Worm (Caenorhabditis elegans): Measurements from ENCODE around the gene ceh-1.
A peak's percentile ranks its signal among the peaks of the same experiment; 100 is the strongest.

ceh-1 gene

DNA sequence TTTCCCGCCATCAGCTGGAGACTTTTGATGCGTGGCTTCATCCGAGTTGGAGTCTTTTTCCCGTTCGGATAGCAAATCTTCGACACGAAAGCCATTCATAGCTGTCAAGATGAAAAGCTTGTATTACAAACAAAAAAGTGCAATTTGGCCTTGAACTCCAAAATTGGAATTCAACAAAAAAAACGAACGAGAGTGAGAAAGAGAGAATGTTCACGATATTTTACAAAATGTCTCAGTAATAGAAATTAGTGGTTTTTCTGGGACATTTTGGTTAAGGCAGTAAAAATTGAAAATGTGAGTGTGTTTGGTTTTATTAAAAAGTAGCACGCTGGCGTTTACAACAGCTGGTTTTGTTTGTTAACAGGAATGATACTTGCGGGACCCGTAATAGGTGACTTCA, at the start of gene ceh-1:
Gene ceh-1 (minus strand): TSS at position 101 of the 400 bp plus-strand sequence.
- no peak for TF ChIP-seq nhr-25 (tag; optimal IDR thresholded peaks at IDR 0.05)
- no peak for TF ChIP-seq ceh-9 (tag; optimal IDR thresholded peaks at IDR 0.05)
- no peak for TF ChIP-seq lin-15B (tag; optimal IDR thresholded peaks at IDR 0.05)
- TF ChIP-seq fos-1 (tag; optimal IDR thresholded peaks at IDR 0.05), result no peak
- TF ChIP-seq zag-1 (tag; optimal IDR thresholded peaks at IDR 0.05), result no peak
- no peak for TF ChIP-seq tbx-2 (tag; optimal IDR thresholded peaks at IDR 0.05)
- no peak for TF ChIP-seq egl-27 (tag; optimal IDR thresholded peaks at IDR 0.05)
- TF ChIP-seq lin-39 (tag; optimal IDR thresholded peaks at IDR 0.05), result no peak
- no peak for TF ChIP-seq unc-39 (tag; optimal IDR thresholded peaks at IDR 0.05)
- no peak for TF ChIP-seq nhr-23 (tag; optimal IDR thresholded peaks at IDR 0.05)
- TF ChIP-seq nhr-11 (tag; optimal IDR thresholded peaks at IDR 0.05), result no peak
- TF ChIP-seq aly-2 (tag; optimal IDR thresholded peaks at IDR 0.05), result no peak
- TF ChIP-seq sea-2 (GFP tag; optimal IDR thresholded peaks at IDR 0.05), result no peak
- no peak for TF ChIP-seq fkh-2 (tag; optimal IDR thresholded peaks at IDR 0.05)
- TF ChIP-seq mdl-1 (tag; optimal IDR thresholded peaks at IDR 0.05), result no peak
- no peak for TF ChIP-seq egl-5 (tag; optimal IDR thresholded peaks at IDR 0.05)

DNA sequence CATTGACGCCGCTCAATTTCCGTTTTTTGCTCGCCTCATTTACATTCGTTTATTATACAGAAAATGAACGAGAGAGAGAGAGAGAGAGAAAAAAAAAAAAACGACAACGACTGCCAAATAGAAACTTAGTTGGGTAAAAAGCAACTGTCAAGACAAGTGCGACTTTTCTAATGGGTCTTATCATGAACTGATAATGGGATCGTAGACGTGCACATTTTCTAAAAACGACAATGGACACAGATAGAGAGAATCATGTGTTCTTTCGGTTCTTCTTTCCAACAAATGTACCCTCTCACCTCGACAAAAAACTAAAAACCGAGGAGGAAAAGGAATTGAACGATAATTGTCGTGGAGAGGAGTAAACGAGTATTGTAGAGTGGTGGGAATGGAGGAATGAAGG, 46.1 kb upstream of the ceh-1 start:
- peak; percentile 95 for TF ChIP-seq elt-2 (tag; optimal IDR thresholded peaks at IDR 0.05)
- TF ChIP-seq nhr-12 (tag; optimal IDR thresholded peaks at IDR 0.05), result no peak
- no peak for TF ChIP-seq ZK546.5 (tag; optimal IDR thresholded peaks at IDR 0.05)
- no peak for TF ChIP-seq elt-1 (tag; optimal IDR thresholded peaks at IDR 0.05)
- no peak for TF ChIP-seq ztf-4 (tag; optimal IDR thresholded peaks at IDR 0.05)
- TF ChIP-seq sea-2 (GFP tag; optimal IDR thresholded peaks at IDR 0.05), result no peak
- TF ChIP-seq pqm-1 (tag; optimal IDR thresholded peaks at IDR 0.05), result peak; percentile 3
- TF ChIP-seq nhr-76 (tag; optimal IDR thresholded peaks at IDR 0.05), result no peak
- TF ChIP-seq fos-1 (tag; optimal IDR thresholded peaks at IDR 0.05), result no peak
- TF ChIP-seq unc-62 (GFP tag; optimal IDR thresholded peaks at IDR 0.05), result no peak
- TF ChIP-seq ceh-28 (tag; optimal IDR thresholded peaks at IDR 0.05), result no peak
- TF ChIP-seq zag-1 (tag; optimal IDR thresholded peaks at IDR 0.05), result no peak
- peak; percentile 21 for TF ChIP-seq pha-4 (tag; optimal IDR thresholded peaks at IDR 0.05)
- TF ChIP-seq mml-1 (tag; optimal IDR thresholded peaks at IDR 0.05), result no peak
- no peak for TF ChIP-seq daf-12 (tag; optimal IDR thresholded peaks at IDR 0.05)
- TF ChIP-seq nhr-77 (tag; optimal IDR thresholded peaks at IDR 0.05), result no peak
- no peak for TF ChIP-seq R02D3.7 (tag; optimal IDR thresholded peaks at IDR 0.05)
- TF ChIP-seq ama-1 (optimal IDR thresholded peaks at IDR 0.05), result no peak
- no peak for TF ChIP-seq fkh-10 (GFP tag; optimal IDR thresholded peaks at IDR 0.05)
- TF ChIP-seq tbx-2 (tag; optimal IDR thresholded peaks at IDR 0.05), result no peak
- TF ChIP-seq nhr-237 (tag; optimal IDR thresholded peaks at IDR 0.05), result no peak
- no peak for TF ChIP-seq snpc-4 (tag; optimal IDR thresholded peaks at IDR 0.05)
- TF ChIP-seq aly-2 (tag; optimal IDR thresholded peaks at IDR 0.05), result no peak

DNA sequence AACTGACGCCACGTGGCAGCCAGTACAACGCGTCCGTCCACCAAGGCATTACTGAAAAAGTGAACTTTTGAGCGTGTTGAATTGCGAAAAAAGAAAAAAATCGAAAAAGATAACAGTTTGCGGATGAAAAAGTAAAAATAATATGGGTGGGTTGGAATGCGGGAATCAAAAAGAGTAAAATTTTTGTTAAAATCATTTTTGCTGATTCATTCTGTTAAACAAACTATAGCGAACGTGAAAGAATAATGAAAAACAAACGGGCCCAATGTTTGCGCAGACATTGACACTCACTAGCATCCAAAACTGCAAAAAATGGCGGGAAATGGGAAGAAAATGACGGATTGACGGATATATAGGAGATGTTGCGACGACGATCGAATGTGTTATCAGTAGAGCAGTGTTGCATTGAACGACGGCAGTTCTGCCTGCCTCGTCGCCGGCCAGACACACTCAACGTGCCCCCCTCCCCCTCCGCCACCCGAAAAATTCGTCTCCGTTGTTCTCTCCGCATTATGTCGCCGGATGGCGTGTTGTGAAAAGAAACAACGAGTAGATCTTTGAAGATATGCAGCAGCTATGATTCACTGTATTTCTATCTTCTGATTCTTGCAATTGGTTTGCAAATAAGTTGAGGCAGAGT, 45.6 kb upstream of the ceh-1 start, which contains the start of gene hyl-2:
Gene hyl-2 (minus strand): TSS at position 51 of the 640 bp plus-strand sequence.
- TF ChIP-seq mml-1 (tag; optimal IDR thresholded peaks at IDR 0.05), result no peak
- peak; percentile 70 for TF ChIP-seq nfya-1 (tag; optimal IDR thresholded peaks at IDR 0.05; ENCODE audit: insufficient read depth)
- no peak for TF ChIP-seq ztf-11 (tag; optimal IDR thresholded peaks at IDR 0.05)
- no peak for TF ChIP-seq elt-1 (tag; optimal IDR thresholded peaks at IDR 0.05)
- peak; percentile 84 for TF ChIP-seq lin-39 (tag; optimal IDR thresholded peaks at IDR 0.05)
- TF ChIP-seq nhr-25 (tag; optimal IDR thresholded peaks at IDR 0.05), result peak; percentile 45
- no peak for TF ChIP-seq nhr-77 (tag; optimal IDR thresholded peaks at IDR 0.05)
- peak; percentile 71 for TF ChIP-seq lin-15B (tag; optimal IDR thresholded peaks at IDR 0.05)
- TF ChIP-seq eor-1 (tag; optimal IDR thresholded peaks at IDR 0.05), result no peak
- no peak for TF ChIP-seq unc-39 (tag; optimal IDR thresholded peaks at IDR 0.05)
- TF ChIP-seq hmg-11 (tag; optimal IDR thresholded peaks at IDR 0.05), result peak; percentile 65
- TF ChIP-seq ceh-9 (tag; optimal IDR thresholded peaks at IDR 0.05), result no peak
- TF ChIP-seq egl-5 (tag; optimal IDR thresholded peaks at IDR 0.05), result peak; percentile 39
- peak; percentile 59 for TF ChIP-seq nhr-23 (tag; optimal IDR thresholded peaks at IDR 0.05)
- TF ChIP-seq nhr-11 (tag; optimal IDR thresholded peaks at IDR 0.05), result no peak
- peak; percentile 27 for TF ChIP-seq snpc-4 (tag; optimal IDR thresholded peaks at IDR 0.05)
- TF ChIP-seq nhr-67 (tag; optimal IDR thresholded peaks at IDR 0.05), result no peak
- no peak for TF ChIP-seq nhr-12 (tag; optimal IDR thresholded peaks at IDR 0.05)
- TF ChIP-seq fkh-2 (tag; optimal IDR thresholded peaks at IDR 0.05), result no peak
- TF ChIP-seq nhr-28 (tag; optimal IDR thresholded peaks at IDR 0.05), result no peak

Data from whole organism, L3 larva.